Fruit fly (Drosophila melanogaster) whole organism, prepupa: Measurements from ENCODE around the gene Btk.

ENCODE experiments used
- Blimp-1 ChIP-seq: fragments of 200-800 bp; sonication (Bioruptor generic); optimal IDR thresholded peaks from 3 replicates; lab custom pipeline; 2017; ENCODE audit warnings: missing biosample characterization, missing genetic modification characterization, mild to moderate bottlenecking, moderate library complexity, missing genetic modification reagents
- CG10669 ChIP-seq: fragments of 200-800 bp; sonication (Bioruptor generic); optimal IDR thresholded peaks from 3 replicates; lab custom pipeline; 2018; ENCODE audit warnings: missing biosample characterization, mild to moderate bottlenecking, missing genetic modification characterization, moderate library complexity
- CG11294 ChIP-seq: fragments of 200-800 bp; sonication (Bioruptor generic); IDR thresholded peaks from 2 replicates; pipeline ENCODE4 v1.3.6; 2022; ENCODE audit warnings: missing biosample characterization, missing genetic modification characterization
- CG11902 ChIP-seq: fragments of 200-800 bp; sonication (Bioruptor generic); optimal IDR thresholded peaks from 3 replicates; lab custom pipeline; 2016; ENCODE audit warnings: missing biosample characterization, missing genetic modification characterization
- CG15336 ChIP-seq: fragments of 200-800 bp; sonication (Bioruptor generic); IDR thresholded peaks from 2 replicates; pipeline ENCODE4 v1.3.6; 2022; ENCODE audit warnings: missing biosample characterization, missing genetic modification characterization
- CG16779 ChIP-seq: fragments of 200-800 bp; sonication (Bioruptor generic); optimal IDR thresholded peaks from 3 replicates; lab custom pipeline; 2017; ENCODE audit warnings: missing biosample characterization, mild to moderate bottlenecking, missing genetic modification characterization
- CG3032 ChIP-seq: fragments of 200-800 bp; optimal IDR thresholded peaks from 2 replicates; lab custom pipeline; 2019; ENCODE audit warnings: missing biosample characterization, mild to moderate bottlenecking, missing genetic modification characterization, moderate library complexity
- CG31627 ChIP-seq: fragments of 200-800 bp; sonication (Bioruptor generic); optimal IDR thresholded peaks from 3 replicates; lab custom pipeline; 2016; ENCODE audit warnings: missing biosample characterization, missing genetic modification characterization
- CG32006 ChIP-seq: fragments of 200-800 bp; sonication (Bioruptor generic); optimal IDR thresholded peaks from 3 replicates; lab custom pipeline; 2017; ENCODE audit warnings: missing biosample characterization, mild to moderate bottlenecking, missing genetic modification characterization
- CG34406 ChIP-seq: fragments of 200-800 bp; sonication (Bioruptor generic); optimal IDR thresholded peaks from 3 replicates; lab custom pipeline; 2016; ENCODE audit warnings: missing biosample characterization, missing genetic modification characterization
- CG4318 ChIP-seq: fragments of 200-800 bp; sonication (Bioruptor generic); optimal IDR thresholded peaks from 3 replicates; lab custom pipeline; 2017; ENCODE audit warnings: missing biosample characterization, mild to moderate bottlenecking, missing genetic modification characterization
- CG6163 ChIP-seq: fragments of 200-800 bp; sonication (Bioruptor generic); IDR thresholded peaks from 3 replicates; pipeline ENCODE4 v1.3.6; 2022; ENCODE audit warnings: missing biosample characterization, missing genetic modification characterization
- CG6276 ChIP-seq: fragments of 200-800 bp; sonication (Bioruptor generic); optimal IDR thresholded peaks from 2 replicates; lab custom pipeline; 2017; ENCODE audit warnings: missing biosample characterization, mild to moderate bottlenecking, missing genetic modification characterization
- CG6808 ChIP-seq: fragments of 200-800 bp; sonication (Bioruptor generic); optimal IDR thresholded peaks from 3 replicates; lab custom pipeline; 2017; ENCODE audit warnings: missing biosample characterization, missing genetic modification characterization, mild to moderate bottlenecking, moderate library complexity, missing genetic modification reagents
- CG8119 ChIP-seq: fragments of 200-800 bp; sonication (Bioruptor generic); IDR thresholded peaks from 3 replicates; pipeline ENCODE4 v1.3.6; 2022; ENCODE audit warnings: missing biosample characterization, missing genetic modification characterization
- CG9139 ChIP-seq: fragments of 200-800 bp; sonication (Bioruptor generic); optimal IDR thresholded peaks from 3 replicates; lab custom pipeline; 2017; ENCODE audit warnings: missing biosample characterization, mild to moderate bottlenecking, missing genetic modification characterization
- Eip75B ChIP-seq: fragments of 200-800 bp; sonication (Bioruptor generic); optimal IDR thresholded peaks from 3 replicates; lab custom pipeline; 2016; ENCODE audit warnings: missing biosample characterization, missing genetic modification characterization
- Eip78C ChIP-seq: fragments of 200-800 bp; sonication (Bioruptor generic); peaks from one replicate; lab custom pipeline; 2016; ENCODE audit warnings: missing biosample characterization, missing genetic modification characterization
- Ets21C ChIP-seq: fragments of 200-800 bp; sonication (Bioruptor generic); optimal IDR thresholded peaks from 3 replicates; lab custom pipeline; 2016; ENCODE audit warnings: missing biosample characterization, missing genetic modification characterization
- Ets96B ChIP-seq: fragments of 200-800 bp; optimal IDR thresholded peaks from 2 replicates; lab custom pipeline; 2019; ENCODE audit warnings: missing biosample characterization, mild to moderate bottlenecking, missing genetic modification characterization, moderate library complexity
- Gug ChIP-seq: fragments of 200-800 bp; sonication (Bioruptor generic); IDR thresholded peaks from 2 replicates; pipeline ENCODE4 v1.3.6; 2022; ENCODE audit warnings: missing biosample characterization, missing genetic modification characterization
- Hr38 ChIP-seq: sonication (Bioruptor generic); optimal IDR thresholded peaks from 2 replicates; lab custom pipeline; 2016; ENCODE audit warnings: missing biosample characterization, missing genetic modification characterization
- Hr4 ChIP-seq: fragments of 200-800 bp; sonication (Bioruptor generic); optimal IDR thresholded peaks from 3 replicates; lab custom pipeline; 2016; ENCODE audit warnings: missing biosample characterization, missing genetic modification characterization
- Met ChIP-seq: fragments of 200-800 bp; sonication (Bioruptor generic); optimal IDR thresholded peaks from 3 replicates; lab custom pipeline; 2016; ENCODE audit warnings: missing biosample characterization, missing genetic modification characterization
- Sox102F ChIP-seq: fragments of 200-800 bp; sonication (Bioruptor generic); optimal IDR thresholded peaks from 2 replicates; lab custom pipeline; 2016; ENCODE audit warnings: missing biosample characterization, mild to moderate bottlenecking, missing genetic modification characterization
- Sox14 ChIP-seq: fragments of 200-800 bp; sonication (Bioruptor generic); optimal IDR thresholded peaks from 3 replicates; lab custom pipeline; 2016; ENCODE audit warnings: missing biosample characterization, missing genetic modification characterization
- achi ChIP-seq: fragments of 200-800 bp; sonication (Bioruptor generic); optimal IDR thresholded peaks from 3 replicates; lab custom pipeline; 2016; ENCODE audit warnings: missing biosample characterization, missing genetic modification characterization
- dac ChIP-seq: fragments of 200-800 bp; sonication (Bioruptor generic); optimal IDR thresholded peaks from 2 replicates; lab custom pipeline; 2017; ENCODE audit warnings: missing biosample characterization, mild to moderate bottlenecking, missing genetic modification characterization
- dsx ChIP-seq: fragments of 200-800 bp; optimal IDR thresholded peaks from 3 replicates; lab custom pipeline; 2019; ENCODE audit warnings: missing biosample characterization, mild to moderate bottlenecking, missing genetic modification characterization, moderate library complexity; ENCODE audit not compliant: poor library complexity, severe bottlenecking
- eg ChIP-seq: fragments of 200-800 bp; sonication (Bioruptor generic); IDR thresholded peaks from 3 replicates; pipeline ENCODE4 v1.3.6; 2022; ENCODE audit warnings: missing biosample characterization, missing genetic modification characterization
- esn ChIP-seq: fragments of 200-800 bp; sonication (Bioruptor generic); optimal IDR thresholded peaks from 2 replicates; lab custom pipeline; 2016; ENCODE audit warnings: missing biosample characterization, mild to moderate bottlenecking, missing genetic modification characterization, moderate library complexity
- fd85E ChIP-seq: fragments of 200-800 bp; sonication (Bioruptor generic); optimal IDR thresholded peaks from 3 replicates; lab custom pipeline; 2016; ENCODE audit warnings: missing biosample characterization, missing genetic modification characterization
- fkh ChIP-seq: fragments of 200-800 bp; sonication (Bioruptor generic); optimal IDR thresholded peaks from 3 replicates; lab custom pipeline; 2017; ENCODE audit warnings: missing biosample characterization, mild to moderate bottlenecking, missing genetic modification characterization, moderate library complexity
- net ChIP-seq: fragments of 200-800 bp; sonication (Bioruptor generic); optimal IDR thresholded peaks from 3 replicates; lab custom pipeline; 2016; ENCODE audit warnings: missing biosample characterization, missing genetic modification characterization
- pdm3 ChIP-seq: fragments of 200-800 bp; sonication (Bioruptor generic); optimal IDR thresholded peaks from 3 replicates; lab custom pipeline; 2016; ENCODE audit warnings: missing biosample characterization, missing genetic modification characterization
- salr ChIP-seq, 2 experiments: fragments of 200-800 bp; sonication (Bioruptor generic); optimal IDR thresholded peaks; 3 replicates each; lab custom pipeline; 2016 to 2018; ENCODE audit warnings: missing biosample characterization in 2 of 2, missing genetic modification characterization in 2 of 2, mild to moderate bottlenecking in 1 of 2
- spab ChIP-seq: fragments of 200-800 bp; sonication (Bioruptor generic); optimal IDR thresholded peaks from 2 replicates; lab custom pipeline; 2017; ENCODE audit warnings: missing biosample characterization, mild to moderate bottlenecking, missing genetic modification characterization, missing genetic modification reagents
- ss ChIP-seq, 2 experiments: fragments of 200-800 bp; sonication (Bioruptor generic); optimal IDR thresholded peaks; 2 replicates in 1 of 2; 3 replicates in 1 of 2; lab custom pipeline; 2017 to 2018; ENCODE audit warnings: mild to moderate bottlenecking in 2 of 2, missing biosample characterization in 2 of 2, missing genetic modification characterization in 2 of 2, moderate library complexity in 1 of 2
- svp ChIP-seq: fragments of 200-800 bp; sonication (Bioruptor generic); peaks from one replicate; lab custom pipeline; 2016; ENCODE audit warnings: missing biosample characterization, missing genetic modification characterization
- topi ChIP-seq: fragments of 200-800 bp; sonication (Bioruptor generic); optimal IDR thresholded peaks from 3 replicates; lab custom pipeline; 2016; ENCODE audit warnings: missing biosample characterization, missing genetic modification characterization

Btk gene

dm6 chr2L:8229628-8230027, 71.3 kb downstream of the Btk start (continued):
- TF ChIP-seq spab (no peak), CG11902 (GFP tag; lab: Kevin White, UChicago) (peak; percentile 58), esn (GFP tag; lab: Kevin White, UChicago) (peak; percentile 73), Eip75B (GFP tag; lab: Kevin White, UChicago) (peak; percentile 51), CG9139 (GFP tag; lab: Kevin White, UChicago) (no peak), ss (GFP tag; optimal IDR thresholded peaks at IDR 0.05; lab: Kevin White, UChicago) (peak; percentile 51 to 79), Sox102F (GFP tag; lab: Kevin White, UChicago) (peak; percentile 78), svp (GFP tag; lab: Kevin White, UChicago) (peak; percentile 98), CG34406 (GFP tag; lab: Kevin White, UChicago) (peak; percentile 46), Hr4 (GFP tag; lab: Kevin White, UChicago) (peak; percentile 49), Blimp-1 (GFP tag; lab: Kevin White, UChicago) (peak; percentile 43), net (peak; percentile 56), Hr38 (GFP tag; lab: Kevin White, UChicago) (no peak), CG31627 (GFP tag; lab: Kevin White, UChicago) (peak; percentile 67), CG15336 (GFP tag; lab: Robert Waterston, UW) (peak; percentile 73), Sox14 (GFP tag; lab: Kevin White, UChicago) (peak; percentile 67), CG6808 (GFP tag; lab: Kevin White, UChicago) (peak; percentile 34), CG10669 (GFP tag; lab: Kevin White, UChicago) (peak; percentile 63), CG16779 (tag; lab: Kevin White, UChicago) (no peak), eg (peak; percentile 90), CG3032 (tag; lab: Kevin White, UChicago) (peak; percentile 66), pdm3 (GFP tag; lab: Kevin White, UChicago) (peak; percentile 56), Met (GFP tag; lab: Kevin White, UChicago) (peak; percentile 77), CG4318 (GFP tag; lab: Kevin White, UChicago) (no peak), CG6163 (GFP tag; lab: Robert Waterston, UW) (peak; percentile 87), salr (GFP tag; optimal IDR thresholded peaks at IDR 0.05; lab: Kevin White, UChicago) (peak; percentile 4 to 16), CG11294 (peak; percentile 68; the same call in 1 of the 2 replicates), Ets21C (GFP tag; lab: Kevin White, UChicago) (peak; percentile 52), achi (GFP tag; lab: Kevin White, UChicago) (peak; percentile 41)

- peak; percentile 35 for TF ChIP-seq dac (GFP tag; lab: Kevin White, UChicago)
- no peak for TF ChIP-seq topi (GFP tag; lab: Kevin White, UChicago)
- TF ChIP-seq fkh (GFP tag; lab: Kevin White, UChicago) = peak; percentile 47
- no peak for TF ChIP-seq CG6276 (GFP tag; lab: Kevin White, UChicago)
- TF ChIP-seq dsx (GFP tag; lab: Kevin White, UChicago) = peak; percentile 2
- TF ChIP-seq CG11294 = peak; percentile 63
- TF ChIP-seq Hr4 (GFP tag; lab: Kevin White, UChicago) = peak; percentile 66
- TF ChIP-seq CG8119 (GFP tag; lab: Robert Waterston, UW) = peak; percentile 18; the same call in 2 of the 3 replicates
- TF ChIP-seq eg = peak; percentile 78
- peak in 1 of 2 experiments; percentile 2 for TF ChIP-seq salr (GFP tag; optimal IDR thresholded peaks at IDR 0.05; lab: Kevin White, UChicago)
- TF ChIP-seq fd85E (GFP tag; lab: Kevin White, UChicago) = no peak
- TF ChIP-seq Ets96B (tag; lab: Kevin White, UChicago) = no peak
- TF ChIP-seq CG6163 (GFP tag; lab: Robert Waterston, UW) = peak; percentile 75
- peak; percentile 47 for TF ChIP-seq CG4318 (GFP tag; lab: Kevin White, UChicago)
- no peak for TF ChIP-seq Eip78C (GFP tag; lab: Kevin White, UChicago)
- TF ChIP-seq CG16779 (tag; lab: Kevin White, UChicago) = peak; percentile 26
- TF ChIP-seq pdm3 (GFP tag; lab: Kevin White, UChicago) = no peak
- peak; percentile 72 for TF ChIP-seq Gug (GFP tag; lab: Robert Waterston, UW)
- TF ChIP-seq CG15336 (GFP tag; lab: Robert Waterston, UW) = peak; percentile 68
- peak; percentile 64 for TF ChIP-seq CG32006 (GFP tag; lab: Kevin White, UChicago)
Observed at dm6 chr2L:8229134-8229533, 71.7 kb downstream of the Btk start.
